Worm (Caenorhabditis elegans) whole organism, early embryonic: ENCODE results near the gene K07F5.15.

Experiments used
- B0310.2 ChIP-seq: sonication (generic microtip); optimal IDR thresholded peaks from 2 replicates; lab custom pipeline; 2016; ENCODE audit warnings: mild to moderate bottlenecking, missing genetic modification characterization, missing compliant biosample characterization
- F13C5.2 ChIP-seq: sonication (generic microtip); optimal IDR thresholded peaks from 2 replicates; lab custom pipeline; 2017; ENCODE audit warnings: mild to moderate bottlenecking, missing genetic modification characterization, inconsistent platforms, missing compliant biosample characterization
- aly-1 ChIP-seq: sonication (generic microtip); optimal IDR thresholded peaks from 2 replicates; lab custom pipeline; 2016; ENCODE audit warnings: missing genetic modification characterization, missing compliant biosample characterization
- ama-1 ChIP-seq: fragments of 150-350 bp; optimal IDR thresholded peaks from 2 replicates; lab custom pipeline; 2014
- ceh-13 ChIP-seq: fragments of 200-800 bp; sonication (Bioruptor generic); optimal IDR thresholded peaks from 2 replicates; lab custom pipeline; 2018; ENCODE audit warnings: mild to moderate bottlenecking, missing genetic modification characterization, missing compliant biosample characterization
- ceh-36 ChIP-seq: sonication (generic microtip); optimal IDR thresholded peaks from 2 replicates; lab custom pipeline; 2016; ENCODE audit warnings: missing genetic modification characterization, inconsistent platforms, missing compliant biosample characterization
- ets-7 ChIP-seq: sonication (generic microtip); optimal IDR thresholded peaks from 2 replicates; lab custom pipeline; 2016; ENCODE audit warnings: missing genotype, missing genetic modification characterization, missing compliant biosample characterization
- flt-1 ChIP-seq: fragments of 200-800 bp; sonication (Bioruptor generic); IDR thresholded peaks from 2 replicates; pipeline ENCODE4 v1.3.6; 2022; ENCODE audit warnings: missing genetic modification characterization, missing compliant biosample characterization
- hmbx-1 ChIP-seq: sonication (generic microtip); optimal IDR thresholded peaks from 2 replicates; lab custom pipeline; 2016; ENCODE audit warnings: mild to moderate bottlenecking, missing genetic modification characterization, missing compliant biosample characterization
- hmg-4 ChIP-seq: fragments of 200-800 bp; sonication (Bioruptor generic); optimal IDR thresholded peaks from 2 replicates; lab custom pipeline; 2018; ENCODE audit warnings: mild to moderate bottlenecking, missing genetic modification characterization, missing compliant biosample characterization
- hnd-1 ChIP-seq: sonication (generic microtip); optimal IDR thresholded peaks from 2 replicates; lab custom pipeline; 2016; ENCODE audit warnings: missing genetic modification characterization, missing compliant biosample characterization
- pes-1 ChIP-seq: fragments of 200-800 bp; sonication (Bioruptor generic); IDR thresholded peaks from 2 replicates; pipeline ENCODE4 v1.3.6; 2022; ENCODE audit warnings: missing genetic modification reagents, missing genetic modification characterization, missing compliant biosample characterization
- scrt-1 ChIP-seq: fragments of 200-800 bp; sonication (Bioruptor generic); IDR thresholded peaks from 2 replicates; pipeline ENCODE4 v1.3.6; 2022; ENCODE audit warnings: missing genetic modification characterization, missing compliant biosample characterization
- sea-1 ChIP-seq: fragments of 200-800 bp; sonication (Bioruptor generic); conservative IDR thresholded peaks from 2 replicates; pipeline ENCODE4 v1.3.6; 2022; ENCODE audit warnings: missing genetic modification characterization, missing compliant biosample characterization
- tbx-11 ChIP-seq: fragments of 200-800 bp; sonication (Bioruptor generic); IDR thresholded peaks from 2 replicates; pipeline ENCODE4 v1.3.6; 2022; ENCODE audit warnings: missing genetic modification characterization, missing compliant biosample characterization
- tbx-37 ChIP-seq: fragments of 200-800 bp; sonication (Bioruptor generic); conservative IDR thresholded peaks from 2 replicates; pipeline ENCODE4 v1.3.6; 2022; ENCODE audit warnings: missing genetic modification reagents, missing genetic modification characterization, missing compliant biosample characterization
- tra-4 ChIP-seq: sonication (generic microtip); optimal IDR thresholded peaks from 2 replicates; lab custom pipeline; 2017; ENCODE audit warnings: missing genetic modification characterization, missing compliant biosample characterization

K07F5.15 gene

DNA sequence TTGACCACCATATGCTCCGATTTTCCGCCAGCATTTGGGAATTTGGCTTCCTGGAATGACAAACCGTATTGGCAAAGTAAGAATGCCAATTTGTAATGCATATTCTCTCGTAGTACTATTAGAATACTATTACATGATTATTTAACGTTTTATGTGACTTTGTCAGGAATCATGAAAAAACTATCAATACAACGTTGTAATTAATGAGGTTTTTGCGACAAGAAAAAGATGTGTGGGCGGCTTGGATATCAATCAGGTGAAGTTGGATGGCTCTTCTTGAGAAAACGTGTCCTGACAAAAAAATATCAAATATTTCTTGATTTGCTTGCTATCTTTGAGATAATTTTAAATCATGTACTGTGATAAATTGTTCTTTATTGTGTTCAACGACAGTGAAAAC is 16.8 kb upstream of the K07F5.15 start, which contains the start of gene K07F5.7:
K07F5.7 (minus strand) TSS at position 101 of the 400 bp plus-strand sequence.
- no peak for TF ChIP-seq sea-1 (GFP tag; lab: Robert Waterston, UW)
- TF ChIP-seq ceh-36 (tag; lab: Kevin White, UChicago): no peak
- TF ChIP-seq ets-7 (tag; lab: Kevin White, UChicago): no peak
- no peak for TF ChIP-seq ama-1
- TF ChIP-seq flt-1 (GFP tag; lab: Robert Waterston, UW): no peak

- TF ChIP-seq B0310.2: no peak
- TF ChIP-seq tra-4: no peak
- TF ChIP-seq ama-1: no peak
- TF ChIP-seq flt-1 (GFP tag; lab: Robert Waterston, UW): no peak
- TF ChIP-seq sea-1 (GFP tag; lab: Robert Waterston, UW): no peak
- TF ChIP-seq hmg-4 (GFP tag; lab: Kevin White, UChicago): no peak
- no peak for TF ChIP-seq ceh-13
- no peak for TF ChIP-seq F13C5.2 (tag; lab: Kevin White, UChicago)
- TF ChIP-seq ets-7 (tag; lab: Kevin White, UChicago): no peak
Observed at ce11 chrIV:9849624-9850023, 15.3 kb upstream of the K07F5.15 start, which contains the start of gene K07F5.8. TSS of gene K07F5.8 (minus strand) at chrIV:9849724.

ce11 chrIV:9850931-9851330 is 13.9 kb upstream of the K07F5.15 start, which contains the start of gene ssp-10:
TSS of gene ssp-10 (minus strand) at chrIV:9851031.
- no peak for TF ChIP-seq ceh-13
- no peak for TF ChIP-seq tbx-37 (GFP tag; lab: Robert Waterston, UW)
- TF ChIP-seq tra-4: no peak
- TF ChIP-seq ceh-36 (tag; lab: Kevin White, UChicago): no peak
- no peak for TF ChIP-seq ama-1
- TF ChIP-seq hmg-4 (GFP tag; lab: Kevin White, UChicago): no peak

ce11 chrIV:9852250-9852649 is 12.6 kb upstream of the K07F5.15 start, which contains the start of gene ssq-1:
TSS of gene ssq-1 (plus strand) at chrIV:9852550.
- TF ChIP-seq hmg-4 (GFP tag; lab: Kevin White, UChicago) (no peak), sea-1 (GFP tag; lab: Robert Waterston, UW) (no peak), scrt-1 (GFP tag; lab: Robert Waterston, UW) (no peak), aly-1 (no peak)

ce11 chrIV:9852818-9853466 is 11.9 kb upstream of the K07F5.15 start:
- peak; percentile 50 for TF ChIP-seq aly-1
- TF ChIP-seq hnd-1 (tag; lab: Kevin White, UChicago): no peak

- TF ChIP-seq ceh-36 (tag; lab: Kevin White, UChicago): no peak
- no peak for TF ChIP-seq tbx-37 (GFP tag; lab: Robert Waterston, UW)
- TF ChIP-seq sea-1 (GFP tag; lab: Robert Waterston, UW): no peak
- TF ChIP-seq tbx-11: no peak
- TF ChIP-seq B0310.2: no peak
- no peak for TF ChIP-seq scrt-1 (GFP tag; lab: Robert Waterston, UW)
Observed at ce11 chrIV:9854952-9855351, 9.9 kb upstream of the K07F5.15 start.

DNA sequence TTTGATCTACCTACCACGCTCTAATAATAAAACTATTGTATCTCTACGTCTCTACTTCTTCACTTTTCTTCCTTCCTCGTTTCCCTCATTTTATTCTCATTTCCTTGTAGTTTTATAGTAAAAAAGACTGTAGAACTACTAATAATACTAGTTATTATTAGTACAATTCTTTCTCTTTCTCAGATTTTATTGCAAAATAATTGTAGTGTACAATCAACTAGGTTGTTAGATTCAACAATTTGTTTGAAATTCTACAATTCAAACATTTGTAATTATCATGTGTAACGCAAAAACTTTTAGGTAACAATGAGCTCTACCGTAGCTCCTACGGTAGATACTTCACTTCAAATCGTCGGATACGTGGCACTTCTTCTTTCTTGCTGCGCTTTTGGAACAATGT is 9.2 kb upstream of the K07F5.15 start, which contains the start of gene K07F5.12:
K07F5.12 (plus strand) TSS at position 301 of the 400 bp plus-strand sequence.
- TF ChIP-seq ceh-36 (tag; lab: Kevin White, UChicago) (no peak), scrt-1 (GFP tag; lab: Robert Waterston, UW) (no peak), F13C5.2 (tag; lab: Kevin White, UChicago) (no peak), tra-4 (no peak), hnd-1 (tag; lab: Kevin White, UChicago) (no peak), tbx-11 (no peak), sea-1 (GFP tag; lab: Robert Waterston, UW) (no peak), flt-1 (GFP tag; lab: Robert Waterston, UW) (no peak), pes-1 (GFP tag; lab: Robert Waterston, UW) (no peak)

- no peak for TF ChIP-seq hmbx-1
- no peak for TF ChIP-seq tbx-11
- no peak for TF ChIP-seq tra-4
- TF ChIP-seq aly-1: no peak
- TF ChIP-seq ets-7 (tag; lab: Kevin White, UChicago): no peak
- no peak for TF ChIP-seq ceh-36 (tag; lab: Kevin White, UChicago)
- no peak for TF ChIP-seq ama-1
- TF ChIP-seq tbx-37 (GFP tag; lab: Robert Waterston, UW): no peak
- TF ChIP-seq sea-1 (GFP tag; lab: Robert Waterston, UW): no peak
- TF ChIP-seq hmg-4 (GFP tag; lab: Kevin White, UChicago): no peak
- TF ChIP-seq scrt-1 (GFP tag; lab: Robert Waterston, UW): no peak
- no peak for TF ChIP-seq hnd-1 (tag; lab: Kevin White, UChicago)
- no peak for TF ChIP-seq F13C5.2 (tag; lab: Kevin White, UChicago)
- no peak for TF ChIP-seq flt-1 (GFP tag; lab: Robert Waterston, UW)
Observed at ce11 chrIV:9857952-9858488, 6.9 kb upstream of the K07F5.15 start, which contains the start of gene npp-1. TSS of gene npp-1 (plus strand) at chrIV:9858488.

- TF ChIP-seq ama-1 (no peak), scrt-1 (GFP tag; lab: Robert Waterston, UW) (no peak), ceh-13 (no peak), hmbx-1 (no peak), aly-1 (no peak), pes-1 (GFP tag; lab: Robert Waterston, UW) (no peak)
Observed at ce11 chrIV:9858970-9859369, 5.9 kb upstream of the K07F5.15 start.
